Worm (Caenorhabditis elegans) whole organism, L1 larva: ENCODE data around the gene R52.4.

Source experiments
- C04F5.9 ChIP-seq: sonication (generic microtip); optimal IDR thresholded peaks from 2 replicates; lab custom pipeline; 2016; ENCODE audit warnings: missing genetic modification characterization, missing compliant biosample characterization
- C16A3.4 ChIP-seq: fragments of 150-350 bp; optimal IDR thresholded peaks from 2 replicates; lab custom pipeline; 2014; ENCODE audit warnings: missing biosample characterization, missing genetic modification characterization
- Y116A8C.19 ChIP-seq: sonication (generic microtip); optimal IDR thresholded peaks from 2 replicates; lab custom pipeline; 2016; ENCODE audit warnings: missing compliant biosample characterization, missing genetic modification characterization, borderline replicate concordance
- aha-1 ChIP-seq: fragments of 150-350 bp; optimal IDR thresholded peaks from 2 replicates; lab custom pipeline; 2014; ENCODE audit warnings: missing biosample characterization, missing genetic modification characterization
- ama-1 ChIP-seq: fragments of 150-350 bp; optimal IDR thresholded peaks from 2 replicates; lab custom pipeline; 2014
- blmp-1 ChIP-seq: fragments of 150-350 bp; optimal IDR thresholded peaks from 2 replicates; lab custom pipeline; 2014; ENCODE audit warnings: missing biosample characterization, missing genetic modification characterization
- ceh-63 ChIP-seq: fragments of 200-800 bp; sonication (Bioruptor generic); optimal IDR thresholded peaks from 2 replicates; lab custom pipeline; 2018; ENCODE audit warnings: mild to moderate bottlenecking, missing genetic modification characterization, missing compliant biosample characterization
- ceh-8 ChIP-seq: fragments of 200-800 bp; sonication (Bioruptor generic); optimal IDR thresholded peaks from 2 replicates; lab custom pipeline; 2018; ENCODE audit warnings: mild to moderate bottlenecking, missing genetic modification characterization, moderate library complexity, missing compliant biosample characterization
- ceh-90 ChIP-seq: sonication (generic microtip); optimal IDR thresholded peaks from 2 replicates; lab custom pipeline; 2016; ENCODE audit warnings: missing genetic modification characterization, missing compliant biosample characterization
- efl-1 ChIP-seq, 4 experiments: fragments of 150-350 bp; optimal IDR thresholded peaks in 3 of 4; peaks in 1 of 4; 1 replicate in 1 of 4; 2 replicates in 3 of 4; lab custom pipeline; 2014; ENCODE audit warnings: missing biosample characterization in 2 of 4, missing genetic modification characterization in 2 of 4, missing genetic modification reagents in 2 of 4
- efl-3 ChIP-seq: fragments of 200-800 bp; sonication (Bioruptor generic); optimal IDR thresholded peaks from 2 replicates; lab custom pipeline; 2018; ENCODE audit warnings: mild to moderate bottlenecking, missing genetic modification characterization, missing compliant biosample characterization
- egl-27 ChIP-seq, 2 experiments: fragments of 150-350 bp in 1 of 2; sonication (generic microtip); optimal IDR thresholded peaks; 3 replicates each; lab custom pipeline; 2017 to 2018; ENCODE audit warnings: missing biosample characterization in 2 of 2, missing genetic modification characterization in 2 of 2, missing genetic modification reagents in 2 of 2
- elt-2 ChIP-seq: sonication (generic microtip); optimal IDR thresholded peaks from 2 replicates; lab custom pipeline; 2016; ENCODE audit warnings: missing genetic modification characterization, mild to moderate bottlenecking, inconsistent platforms, missing compliant biosample characterization, missing genetic modification reagents
- fkh-4 ChIP-seq: sonication (generic microtip); optimal IDR thresholded peaks from 2 replicates; lab custom pipeline; 2016; ENCODE audit warnings: missing compliant biosample characterization, missing genetic modification characterization, borderline replicate concordance
- fkh-8 ChIP-seq: sonication (generic microtip); optimal IDR thresholded peaks from 2 replicates; lab custom pipeline; 2016; ENCODE audit warnings: mild to moderate bottlenecking, missing genetic modification characterization, missing compliant biosample characterization
- grh-1 ChIP-seq: fragments of 200-800 bp; sonication (Bioruptor generic); IDR thresholded peaks from 2 replicates; pipeline ENCODE4 v1.3.6; 2022; ENCODE audit warnings: missing genetic modification reagents, missing genetic modification characterization, missing compliant biosample characterization
- hlh-17 ChIP-seq: fragments of 200-800 bp; sonication (Bioruptor generic); optimal IDR thresholded peaks from 2 replicates; lab custom pipeline; 2018; ENCODE audit warnings: missing genetic modification characterization, mild to moderate bottlenecking, missing compliant biosample characterization, moderate library complexity, borderline replicate concordance
- hpl-2 ChIP-seq: fragments of 150-350 bp; optimal IDR thresholded peaks from 2 replicates; lab custom pipeline; 2014; ENCODE audit warnings: missing biosample characterization, missing genetic modification reagents, missing genetic modification characterization
- irx-1 ChIP-seq: sonication (generic microtip); optimal IDR thresholded peaks from 2 replicates; lab custom pipeline; 2016; ENCODE audit warnings: missing genetic modification characterization, missing compliant biosample characterization
- jun-1 ChIP-seq: fragments of 150-350 bp; optimal IDR thresholded peaks from 2 replicates; lab custom pipeline; 2014; ENCODE audit warnings: missing biosample characterization, missing genetic modification reagents, missing genetic modification characterization
- lin-14 ChIP-seq: fragments of 200-800 bp; sonication (Bioruptor generic); optimal IDR thresholded peaks from 2 replicates; lab custom pipeline; 2018; ENCODE audit warnings: mild to moderate bottlenecking, missing genetic modification characterization, moderate library complexity, missing compliant biosample characterization
- lin-15B ChIP-seq: fragments of 150-350 bp; sonication (generic microtip); optimal IDR thresholded peaks from 3 replicates; lab custom pipeline; 2014; ENCODE audit warnings: missing biosample characterization, missing genetic modification characterization
- lin-35 ChIP-seq, 2 experiments: fragments of 150-350 bp; optimal IDR thresholded peaks; 2 replicates each; lab custom pipeline; 2014; ENCODE audit warnings: missing biosample characterization in 2 of 2, missing genetic modification characterization in 2 of 2, missing genetic modification reagents in 2 of 2
- lsy-2 ChIP-seq, 2 experiments: fragments of 150-350 bp; optimal IDR thresholded peaks; 2 replicates each; lab custom pipeline; 2014; ENCODE audit warnings: missing biosample characterization in 2 of 2, missing genetic modification characterization in 2 of 2
- mdl-1 ChIP-seq, 2 experiments: fragments of 150-350 bp; optimal IDR thresholded peaks; 2 replicates each; lab custom pipeline; 2014 to 2017; ENCODE audit warnings: missing biosample characterization in 2 of 2, missing genetic modification characterization in 2 of 2, inconsistent platforms in 1 of 2
- nhr-12 ChIP-seq: sonication (generic microtip); optimal IDR thresholded peaks from 2 replicates; lab custom pipeline; 2017; ENCODE audit warnings: missing biosample characterization, missing genetic modification characterization
- nhr-19 ChIP-seq: fragments of 200-800 bp; sonication (Bioruptor generic); conservative IDR thresholded peaks from 2 replicates; pipeline ENCODE4 v1.3.6; 2022; ENCODE audit warnings: missing genetic modification characterization, missing compliant biosample characterization
- nhr-20 ChIP-seq: sonication (generic microtip); optimal IDR thresholded peaks from 2 replicates; lab custom pipeline; 2016; ENCODE audit warnings: mild to moderate bottlenecking, missing genetic modification characterization, missing compliant biosample characterization
- nhr-237 ChIP-seq: fragments of 150-350 bp; optimal IDR thresholded peaks from 2 replicates; lab custom pipeline; 2014; ENCODE audit warnings: missing biosample characterization, missing genetic modification characterization
- nhr-47 ChIP-seq: sonication (generic microtip); optimal IDR thresholded peaks from 2 replicates; lab custom pipeline; 2016; ENCODE audit warnings: mild to moderate bottlenecking, missing genetic modification characterization, moderate library complexity, missing compliant biosample characterization
- nhr-76 ChIP-seq: sonication (generic microtip); optimal IDR thresholded peaks from 2 replicates; lab custom pipeline; 2017; ENCODE audit warnings: missing biosample characterization, missing genetic modification characterization
- nhr-90 ChIP-seq: sonication (generic microtip); optimal IDR thresholded peaks from 2 replicates; lab custom pipeline; 2016; ENCODE audit warnings: mild to moderate bottlenecking, missing genetic modification characterization, missing compliant biosample characterization; ENCODE audit not compliant: poor library complexity
- pax-3 ChIP-seq: fragments of 200-800 bp; sonication (Bioruptor generic); optimal IDR thresholded peaks from 2 replicates; lab custom pipeline; 2018; ENCODE audit warnings: mild to moderate bottlenecking, missing genetic modification characterization, moderate library complexity, missing compliant biosample characterization
- pqm-1 ChIP-seq: sonication (generic microtip); optimal IDR thresholded peaks from 3 replicates; lab custom pipeline; 2017; ENCODE audit warnings: missing biosample characterization, missing genetic modification characterization
- snu-23 ChIP-seq: sonication (generic microtip); optimal IDR thresholded peaks from 2 replicates; lab custom pipeline; 2016; ENCODE audit warnings: missing genetic modification characterization, missing compliant biosample characterization
- sox-4 ChIP-seq: sonication (generic microtip); optimal IDR thresholded peaks from 2 replicates; lab custom pipeline; 2016; ENCODE audit warnings: missing genetic modification characterization, missing compliant biosample characterization
- unc-86 ChIP-seq: sonication (generic microtip); optimal IDR thresholded peaks from 2 replicates; lab custom pipeline; 2016; ENCODE audit warnings: missing genetic modification characterization, missing compliant biosample characterization
- unc-98 ChIP-seq: fragments of 200-800 bp; sonication (Bioruptor generic); IDR thresholded peaks from 2 replicates; pipeline ENCODE4 v1.3.6; 2022; ENCODE audit warnings: missing genetic modification characterization, missing compliant biosample characterization

The R52.4 gene

DNA sequence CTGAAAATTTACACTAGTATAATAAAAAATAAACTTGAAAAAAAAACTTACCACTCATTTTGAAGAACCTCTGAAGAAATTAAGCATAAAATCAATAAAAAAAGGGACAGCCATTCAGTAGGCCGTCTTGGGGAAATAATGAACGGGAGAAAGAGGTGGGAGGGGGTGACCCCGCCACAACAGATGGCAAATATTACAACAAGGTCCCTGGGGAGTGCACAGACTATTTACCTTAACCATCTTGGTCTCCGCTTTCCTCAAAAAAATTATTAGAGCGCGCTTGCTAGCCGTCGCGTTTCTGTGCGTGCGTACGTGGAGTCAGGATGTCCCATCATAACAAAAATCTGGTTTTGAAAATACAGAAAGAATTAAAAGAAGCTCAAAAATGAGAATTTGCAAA, 16.2 kb downstream of the R52.4 start, which contains the start of gene T16A1.10:
Gene T16A1.10, minus strand, starts transcription at position 123 of the 400 bp plus-strand sequence.
- TF ChIP-seq efl-1 (optimal IDR thresholded peaks at IDR 0.05; lab: Kevin White, UChicago) (no peak), efl-1 (GFP tag; optimal IDR thresholded peaks at IDR 0.05 in 1 of 2; lab: Kevin White, UChicago) (peak in 1 of 2 experiments; percentile 17), snu-23 (GFP tag; lab: Kevin White, UChicago) (no peak)

DNA sequence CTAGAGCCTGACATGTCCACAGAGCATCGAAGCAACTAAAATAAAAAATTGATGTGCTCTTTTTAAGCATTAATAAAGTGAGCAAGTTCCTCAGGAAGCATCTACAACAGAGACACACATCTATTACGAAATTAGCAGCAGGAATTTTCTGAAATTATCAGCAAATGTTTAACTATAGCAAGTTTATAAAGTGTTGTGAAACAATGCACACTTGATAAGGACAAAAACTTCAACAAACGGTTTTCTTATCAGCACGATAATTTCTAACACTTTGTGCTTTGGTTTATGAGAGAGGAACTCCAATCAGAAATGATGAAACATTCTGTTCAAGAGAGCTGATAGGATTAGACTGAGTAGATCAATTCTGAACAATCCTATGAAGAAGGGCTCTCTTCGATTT, 17.6 kb downstream of the R52.4 start, which contains the start of gene trpl-5:
Gene trpl-5, minus strand, starts transcription at position 32 of the 400 bp plus-strand sequence.
- TF ChIP-seq pqm-1 (tag; lab: Kevin White, UChicago) = peak; percentile 81
- TF ChIP-seq nhr-76 = no peak
- TF ChIP-seq elt-2 (tag; lab: Kevin White, UChicago) = peak; percentile 94
- no peak for TF ChIP-seq aha-1 (tag; lab: Kevin White, UChicago)
- TF ChIP-seq lin-35 (GFP tag; optimal IDR thresholded peaks at IDR 0.05; lab: Kevin White, UChicago) = peak in 1 of 2 experiments; percentile 17
- TF ChIP-seq jun-1 (tag; lab: Kevin White, UChicago) = peak; percentile 59
- TF ChIP-seq nhr-20 = no peak
- TF ChIP-seq fkh-8 (tag; lab: Kevin White, UChicago) = no peak

DNA sequence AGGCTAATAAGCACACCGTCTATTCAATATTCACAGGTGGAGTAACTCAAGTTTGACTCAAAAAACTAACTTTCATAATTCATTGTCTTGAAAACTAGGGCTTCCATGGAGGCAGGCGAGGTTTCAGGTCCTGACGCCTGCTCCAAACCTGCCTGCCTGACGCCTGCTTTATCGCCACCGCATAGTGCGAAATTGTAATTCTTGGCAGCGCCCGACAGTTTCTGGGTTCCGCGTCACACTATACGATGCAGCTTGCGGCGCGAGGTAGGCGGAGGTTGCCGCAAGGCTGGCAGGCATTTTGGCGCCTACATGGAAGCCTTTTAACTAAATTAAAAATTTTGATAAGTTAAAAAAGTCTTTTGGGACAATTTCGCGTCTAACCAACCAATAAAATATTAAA, 21.0 kb downstream of the R52.4 start:
- TF ChIP-seq blmp-1 (tag; lab: Kevin White, UChicago) (no peak), nhr-237 (tag; lab: Kevin White, UChicago) (no peak), lin-14 (GFP tag; lab: Kevin White, UChicago) (no peak), nhr-90 (tag; lab: Kevin White, UChicago) (no peak), grh-1 (GFP tag; lab: Robert Waterston, UW) (no peak), Y116A8C.19 (tag; lab: Kevin White, UChicago) (no peak), nhr-19 (no peak), hpl-2 (GFP tag; lab: Kevin White, UChicago) (no peak), egl-27 (tag; optimal IDR thresholded peaks at IDR 0.05; lab: Kevin White, UChicago) (no peak), sox-4 (tag; lab: Kevin White, UChicago) (no peak), snu-23 (GFP tag; lab: Kevin White, UChicago) (no peak), ceh-63 (no peak), fkh-8 (tag; lab: Kevin White, UChicago) (no peak), mdl-1 (tag; optimal IDR thresholded peaks at IDR 0.05; lab: Kevin White, UChicago) (no peak), nhr-47 (no peak), unc-86 (tag; lab: Kevin White, UChicago) (no peak), pax-3 (tag; lab: Kevin White, UChicago) (no peak), ceh-90 (tag; lab: Kevin White, UChicago) (no peak), aha-1 (tag; lab: Kevin White, UChicago) (no peak)

DNA sequence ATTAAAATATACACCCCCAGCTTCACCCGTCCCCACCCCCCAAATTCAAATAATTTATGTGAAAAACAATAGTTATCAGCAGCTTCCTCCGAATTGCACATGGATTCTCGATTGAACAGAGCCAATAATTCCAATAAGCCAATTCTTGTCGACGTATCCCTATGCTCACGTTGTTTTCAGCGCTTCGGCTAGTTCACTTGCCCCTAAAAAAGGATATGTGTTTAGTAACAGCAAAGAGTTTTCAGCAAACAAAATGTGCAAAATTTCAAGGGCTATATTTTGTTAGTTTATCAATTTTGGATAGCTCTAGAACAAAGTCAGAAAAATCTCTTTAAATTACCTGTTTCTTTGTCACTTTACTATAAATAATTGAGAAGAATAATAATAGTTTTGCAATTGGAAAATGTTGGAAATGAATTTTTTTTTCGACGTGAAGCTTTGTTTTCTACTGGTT, 24.4 kb downstream of the R52.4 start, which contains the start of the genes T16A1.5 and fbxc-49:
Gene T16A1.5, minus strand, starts transcription at position 101 of the 454 bp plus-strand sequence.
Gene fbxc-49, plus strand, starts transcription at position 404 of the 454 bp plus-strand sequence.
- TF ChIP-seq unc-98 (GFP tag; lab: Robert Waterston, UW) = no peak
- no peak for TF ChIP-seq Y116A8C.19 (tag; lab: Kevin White, UChicago)

DNA sequence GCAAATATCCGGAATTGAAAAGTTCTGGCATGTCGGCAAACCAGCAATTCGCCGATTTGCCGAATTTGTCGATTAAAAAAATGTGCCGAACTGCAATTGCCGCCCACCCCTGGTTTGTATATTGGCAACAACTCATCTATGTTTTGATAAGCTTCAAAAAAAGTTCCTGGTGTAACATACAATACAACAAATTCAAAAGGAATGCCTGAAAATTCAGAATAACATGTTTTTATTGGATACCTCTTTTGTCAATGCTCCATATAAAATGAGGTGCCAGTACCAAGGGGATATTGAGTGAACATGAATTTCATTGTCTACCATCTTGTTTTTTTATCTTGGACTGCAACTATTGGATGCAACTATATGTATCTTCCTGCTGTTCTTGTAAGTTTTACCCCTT, 26.9 kb downstream of the R52.4 start, which contains the start of gene T16A1.4:
Gene T16A1.4, plus strand, starts transcription at position 301 of the 400 bp plus-strand sequence.
- TF ChIP-seq unc-98 (GFP tag; lab: Robert Waterston, UW) (no peak), lsy-2 (tag; optimal IDR thresholded peaks at IDR 0.05; lab: Kevin White, UChicago) (no peak), C16A3.4 (no peak), snu-23 (GFP tag; lab: Kevin White, UChicago) (no peak), C04F5.9 (tag; lab: Kevin White, UChicago) (no peak), ama-1 (lab: Kevin White, UChicago) (no peak), ceh-63 (no peak), fkh-4 (tag; lab: Kevin White, UChicago) (no peak), nhr-12 (tag; lab: Kevin White, UChicago) (no peak), irx-1 (no peak), efl-3 (GFP tag; lab: Kevin White, UChicago) (no peak), hlh-17 (no peak), lin-35 (GFP tag; optimal IDR thresholded peaks at IDR 0.05; lab: Kevin White, UChicago) (no peak), nhr-19 (no peak), blmp-1 (tag; lab: Kevin White, UChicago) (no peak), ceh-8 (GFP tag; lab: Kevin White, UChicago) (no peak), lin-15B (tag; lab: Kevin White, UChicago) (no peak)
